Fruit fly (Drosophila melanogaster): ENCODE data around the gene CG33093.

- TF ChIP-seq CG8478 (optimal IDR thresholded peaks at IDR 0.05) (no peak), usp (GFP tag; optimal IDR thresholded peaks at IDR 0.05) (no peak), psq (optimal IDR thresholded peaks at IDR 0.05) (no peak)
Observed at dm6 chr3R:22503630-22504029, 28.1 kb downstream of the CG33093 start.

Measured in whole organism.